Fruit fly (Drosophila melanogaster): ENCODE measurements around the gene CG42818.

Gene CG42818

DNA sequence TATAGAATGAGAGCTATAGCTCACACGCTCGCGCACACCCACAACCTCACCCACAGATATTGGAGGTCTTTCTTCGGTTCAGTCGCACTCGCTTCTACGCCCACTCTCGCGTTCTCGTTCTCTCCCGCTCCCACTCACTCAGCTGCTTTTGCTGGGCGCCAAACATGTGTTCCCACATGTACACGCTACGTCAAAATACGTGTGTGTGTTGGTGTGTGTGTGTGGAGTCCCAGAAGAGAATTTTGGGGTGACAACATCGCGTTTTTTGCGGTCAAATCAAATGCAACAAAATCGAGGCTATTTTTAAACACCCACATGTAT is 29.7 kb downstream of the CG42818 start (continued):
- TF ChIP-seq CTCF (GFP tag; optimal IDR thresholded peaks at IDR 0.05): peak; percentile 5
- no peak for TF ChIP-seq br (optimal IDR thresholded peaks at IDR 0.05)
- TF ChIP-seq CG30431 (GFP tag; optimal IDR thresholded peaks at IDR 0.05): no peak
- TF ChIP-seq Fer3 (tag; optimal IDR thresholded peaks at IDR 0.05): no peak
- no peak for TF ChIP-seq Sin3A (optimal IDR thresholded peaks at IDR 0.05)
- TF ChIP-seq CG43689 (GFP tag; IDR thresholded peaks at IDR 0.05): no peak
- TF ChIP-seq CG5180 (GFP tag; optimal IDR thresholded peaks at IDR 0.05): peak; percentile 1
- TF ChIP-seq CG14050 (GFP tag; IDR thresholded peaks at IDR 0.05): no peak
- TF ChIP-seq Oaz (GFP tag; IDR thresholded peaks at IDR 0.05): no peak
- TF ChIP-seq pfk (GFP tag; optimal IDR thresholded peaks at IDR 0.05): peak; percentile 89
- no peak for TF ChIP-seq CG16779 (GFP tag; IDR thresholded peaks at IDR 0.05)
- TF ChIP-seq Dfd (GFP tag; optimal IDR thresholded peaks at IDR 0.05): no peak
- TF ChIP-seq twi (tag; optimal IDR thresholded peaks at IDR 0.05): peak; percentile 90
- no peak for TF ChIP-seq Atf6 (GFP tag; IDR thresholded peaks at IDR 0.05)
- no peak for TF ChIP-seq Tbp (GFP tag; optimal IDR thresholded peaks at IDR 0.05)
- no peak for TF ChIP-seq CG4707 (GFP tag; optimal IDR thresholded peaks at IDR 0.05)
- TF ChIP-seq Dll (GFP tag; IDR thresholded peaks at IDR 0.05; ENCODE audit: partially characterized antibody): no peak
- TF ChIP-seq CG10147 (GFP tag; optimal IDR thresholded peaks at IDR 0.05): no peak
- TF ChIP-seq Sry-β (GFP tag; optimal IDR thresholded peaks at IDR 0.05): no peak
- no peak for TF ChIP-seq wor (GFP tag; IDR thresholded peaks at IDR 0.05)
- no peak for TF ChIP-seq cad (GFP tag; optimal IDR thresholded peaks at IDR 0.05)
- TF ChIP-seq CG1832 (GFP tag; optimal IDR thresholded peaks at IDR 0.05): peak; percentile 89
- no peak for TF ChIP-seq slp2 (GFP tag; optimal IDR thresholded peaks at IDR 0.05)
- TF ChIP-seq Atf3 (GFP tag; optimal IDR thresholded peaks at IDR 0.05): no peak
- no peak for TF ChIP-seq CG1233 (GFP tag; optimal IDR thresholded peaks at IDR 0.05)
- TF ChIP-seq CG11093 (GFP tag; IDR thresholded peaks at IDR 0.05): no peak
- peak; percentile 62 for TF ChIP-seq chn (GFP tag; optimal IDR thresholded peaks at IDR 0.05)
- no peak for TF ChIP-seq CG3726 (GFP tag; IDR thresholded peaks at IDR 0.05)
- TF ChIP-seq CG4617 (GFP tag; optimal IDR thresholded peaks at IDR 0.05; ENCODE audit: borderline replicate concordance): no peak
- no peak for TF ChIP-seq CG12299 (tag; optimal IDR thresholded peaks at IDR 0.05)
- no peak for TF ChIP-seq mld (GFP tag; IDR thresholded peaks at IDR 0.05; ENCODE audit: partially characterized antibody)
- TF ChIP-seq pita (GFP tag; optimal IDR thresholded peaks at IDR 0.05): no peak
- TF ChIP-seq ftz-f1 (GFP tag; optimal IDR thresholded peaks at IDR 0.05): peak; percentile 89
- no peak for TF ChIP-seq CG2875 (GFP tag; optimal IDR thresholded peaks at IDR 0.05)
- no peak for TF ChIP-seq B-H2 (GFP tag; optimal IDR thresholded peaks at IDR 0.05)
- no peak for TF ChIP-seq ken (GFP tag; IDR thresholded peaks at IDR 0.05)
- TF ChIP-seq CG7839 (tag; optimal IDR thresholded peaks at IDR 0.05): no peak
- no peak for TF ChIP-seq disco-r (GFP tag; optimal IDR thresholded peaks at IDR 0.05)
- no peak for TF ChIP-seq Stat92E (GFP tag; optimal IDR thresholded peaks at IDR 0.05)
- no peak for TF ChIP-seq ro (GFP tag; IDR thresholded peaks at IDR 0.05)
- no peak for TF ChIP-seq grau (tag; optimal IDR thresholded peaks at IDR 0.05)
- TF ChIP-seq CG31365 (tag; optimal IDR thresholded peaks at IDR 0.05): no peak
- TF ChIP-seq Bteb2 (GFP tag; optimal IDR thresholded peaks at IDR 0.05): no peak
- TF ChIP-seq nau (GFP tag; optimal IDR thresholded peaks at IDR 0.05): peak; percentile 51
- TF ChIP-seq eyg (GFP tag; optimal IDR thresholded peaks at IDR 0.05): no peak
- TF ChIP-seq B-H1 (GFP tag; IDR thresholded peaks at IDR 0.05): no peak
- no peak for TF ChIP-seq Hey (tag; optimal IDR thresholded peaks at IDR 0.05)
- TF ChIP-seq E2f1 (GFP tag; IDR thresholded peaks at IDR 0.05): no peak
- TF ChIP-seq CG11456 (GFP tag; IDR thresholded peaks at IDR 0.05): no peak
- TF ChIP-seq CG7987 (GFP tag; optimal IDR thresholded peaks at IDR 0.05): peak; percentile 81
- TF ChIP-seq CG6791 (GFP tag; IDR thresholded peaks at IDR 0.05; ENCODE audit: partially characterized antibody): no peak
- TF ChIP-seq CG2129 (GFP tag; IDR thresholded peaks at IDR 0.05; ENCODE audit: partially characterized antibody): no peak
- TF ChIP-seq ash1 (GFP tag; optimal IDR thresholded peaks at IDR 0.05): peak; percentile 43
- TF ChIP-seq Optix (GFP tag; IDR thresholded peaks at IDR 0.05): no peak
